Worm (Caenorhabditis elegans) whole organism, young adult: ENCODE measurements around the gene T21C9.11.

ENCODE experiments used
- B0261.1 ChIP-seq: sonication (generic microtip); optimal IDR thresholded peaks from 2 replicates; lab custom pipeline; 2016; ENCODE audit warnings: mild to moderate bottlenecking, missing genetic modification characterization, moderate library complexity, missing compliant biosample characterization
- F22D6.2 ChIP-seq: sonication (generic microtip); optimal IDR thresholded peaks from 2 replicates; lab custom pipeline; 2016; ENCODE audit warnings: mild to moderate bottlenecking, missing genetic modification characterization, missing compliant biosample characterization
- F23B12.7 ChIP-seq: sonication (generic microtip); optimal IDR thresholded peaks from 2 replicates; lab custom pipeline; 2017; ENCODE audit warnings: missing genetic modification characterization, mild to moderate bottlenecking, missing compliant biosample characterization, antibody characterized with exemption, moderate library complexity; ENCODE audit not compliant: insufficient read depth
- F49E8.2 ChIP-seq: sonication (generic microtip); optimal IDR thresholded peaks from 3 replicates; lab custom pipeline; 2017; ENCODE audit warnings: missing genetic modification characterization, mild to moderate bottlenecking, missing compliant biosample characterization, antibody characterized with exemption, moderate library complexity; ENCODE audit not compliant: insufficient read depth
- F57C9.4 ChIP-seq: sonication (generic microtip); optimal IDR thresholded peaks from 2 replicates; lab custom pipeline; 2017; ENCODE audit warnings: mild to moderate bottlenecking, missing genetic modification characterization, missing compliant biosample characterization
- K12H6.12 ChIP-seq: fragments of 200-800 bp; sonication (Bioruptor generic); optimal IDR thresholded peaks from 2 replicates; lab custom pipeline; 2018; ENCODE audit warnings: mild to moderate bottlenecking, missing genetic modification characterization, missing compliant biosample characterization
- T07F8.4 ChIP-seq: sonication (generic microtip); optimal IDR thresholded peaks from 2 replicates; lab custom pipeline; 2016; ENCODE audit warnings: mild to moderate bottlenecking, missing genetic modification characterization, moderate library complexity, missing compliant biosample characterization
- Y79H2A.3 ChIP-seq: fragments of 200-800 bp; sonication (Bioruptor generic); conservative IDR thresholded peaks from 2 replicates; pipeline ENCODE4 v1.3.6; 2022; ENCODE audit warnings: missing genetic modification reagents, missing genetic modification characterization, missing compliant biosample characterization
- ZK185.1 ChIP-seq: sonication (generic microtip); optimal IDR thresholded peaks from 2 replicates; lab custom pipeline; 2016; ENCODE audit warnings: mild to moderate bottlenecking, missing genetic modification characterization, missing compliant biosample characterization; ENCODE audit not compliant: poor library complexity, severe bottlenecking
- atf-7 ChIP-seq: sonication (generic microtip); optimal IDR thresholded peaks from 2 replicates; lab custom pipeline; 2017; ENCODE audit warnings: mild to moderate bottlenecking, missing genetic modification characterization, missing compliant biosample characterization
- attf-5 ChIP-seq: fragments of 200-800 bp; sonication (Bioruptor generic); optimal IDR thresholded peaks from 2 replicates; lab custom pipeline; 2018; ENCODE audit warnings: mild to moderate bottlenecking, missing genetic modification characterization, missing compliant biosample characterization
- bed-1 ChIP-seq: fragments of 200-800 bp; sonication (Bioruptor generic); IDR thresholded peaks from 2 replicates; pipeline ENCODE4 v1.3.6; 2022; ENCODE audit warnings: missing genetic modification reagents, missing genetic modification characterization, missing compliant biosample characterization
- cebp-1 ChIP-seq, 2 experiments: fragments of 200-800 bp in 1 of 2; sonication (Bioruptor generic) in 1 of 2; sonication (generic microtip) in 1 of 2; IDR thresholded peaks in 1 of 2; optimal IDR thresholded peaks in 1 of 2; 2 replicates each; pipeline versions ENCODE4 v1.3.6 to Lab custom; 2017 to 2022; ENCODE audit warnings: missing compliant biosample characterization in 2 of 2, missing genetic modification characterization in 2 of 2, mild to moderate bottlenecking in 1 of 2, missing genetic modification reagents in 1 of 2, moderate library complexity in 1 of 2
- ceh-100 ChIP-seq: fragments of 200-800 bp; sonication (Bioruptor generic); IDR thresholded peaks from 2 replicates; pipeline ENCODE4 v1.3.6; 2022; ENCODE audit warnings: missing genetic modification reagents, missing genetic modification characterization, missing compliant biosample characterization
- dpff-1 ChIP-seq: sonication (generic microtip); optimal IDR thresholded peaks from 2 replicates; lab custom pipeline; 2017; ENCODE audit warnings: mild to moderate bottlenecking, missing genetic modification characterization, missing compliant biosample characterization
- ekl-4 ChIP-seq: fragments of 200-800 bp; sonication (Bioruptor generic); IDR thresholded peaks from 2 replicates; pipeline ENCODE4 v1.3.6; 2022; ENCODE audit warnings: missing genetic modification reagents, missing genetic modification characterization, missing compliant biosample characterization
- hlh-26 ChIP-seq: fragments of 200-800 bp; sonication (Bioruptor generic); conservative IDR thresholded peaks from 2 replicates; pipeline ENCODE4 v1.3.6; 2022; ENCODE audit warnings: missing genetic modification reagents, missing genetic modification characterization, missing compliant biosample characterization
- hmg-1.2 ChIP-seq: fragments of 200-800 bp; sonication (Bioruptor generic); IDR thresholded peaks from 2 replicates; pipeline ENCODE4 v1.3.6; 2022; ENCODE audit warnings: missing genetic modification reagents, missing genetic modification characterization, missing compliant biosample characterization
- let-607 ChIP-seq, 2 experiments: fragments of 200-800 bp in 1 of 2; sonication (Bioruptor generic) in 1 of 2; sonication (generic microtip) in 1 of 2; optimal IDR thresholded peaks; 2 replicates each; lab custom pipeline; 2016 to 2018; ENCODE audit warnings: mild to moderate bottlenecking in 2 of 2, missing compliant biosample characterization in 2 of 2, missing genetic modification characterization in 2 of 2, moderate library complexity in 2 of 2, missing genotype in 1 of 2
- lin-40 ChIP-seq: sonication (generic microtip); optimal IDR thresholded peaks from 2 replicates; lab custom pipeline; 2016; ENCODE audit warnings: missing genetic modification characterization, mild to moderate bottlenecking, missing compliant biosample characterization, missing genotype, missing genetic modification reagents
- lir-1 ChIP-seq: fragments of 200-800 bp; sonication (Bioruptor generic); conservative IDR thresholded peaks from 2 replicates; pipeline ENCODE4 v1.3.6; 2022; ENCODE audit warnings: missing genetic modification reagents, missing genetic modification characterization, missing compliant biosample characterization
- lsy-27 ChIP-seq: sonication (generic microtip); optimal IDR thresholded peaks from 2 replicates; lab custom pipeline; 2017; ENCODE audit warnings: missing genetic modification characterization, mild to moderate bottlenecking, missing compliant biosample characterization, antibody characterized with exemption, missing genotype, borderline replicate concordance; ENCODE audit not compliant: insufficient read depth
- madf-10 ChIP-seq: sonication (generic microtip); optimal IDR thresholded peaks from 2 replicates; lab custom pipeline; 2016; ENCODE audit warnings: mild to moderate bottlenecking, missing genetic modification characterization, missing compliant biosample characterization
- mcd-1 ChIP-seq: fragments of 200-800 bp; sonication (Bioruptor generic); IDR thresholded peaks from 2 replicates; pipeline ENCODE4 v1.3.6; 2022; ENCODE audit warnings: missing genetic modification reagents, missing genetic modification characterization, missing compliant biosample characterization
- mes-4 ChIP-seq: sonication (generic microtip); optimal IDR thresholded peaks from 2 replicates; lab custom pipeline; 2016; ENCODE audit warnings: missing genotype, missing genetic modification characterization, missing compliant biosample characterization
- nfya-1 ChIP-seq: sonication (generic microtip); optimal IDR thresholded peaks from 2 replicates; lab custom pipeline; 2017; ENCODE audit warnings: antibody characterized with exemption, missing compliant biosample characterization, missing genetic modification characterization, borderline replicate concordance; ENCODE audit not compliant: insufficient read depth
- nfya-2 ChIP-seq: fragments of 200-800 bp; sonication (Bioruptor generic); IDR thresholded peaks from 2 replicates; pipeline ENCODE4 v1.3.6; 2022; ENCODE audit warnings: missing genetic modification reagents, missing genetic modification characterization, missing compliant biosample characterization
- sdz-38 ChIP-seq: sonication (generic microtip); optimal IDR thresholded peaks from 2 replicates; lab custom pipeline; 2016; ENCODE audit warnings: missing genotype, missing genetic modification characterization, missing compliant biosample characterization
- snpc-1.3 ChIP-seq: sonication (generic microtip); optimal IDR thresholded peaks from 2 replicates; lab custom pipeline; 2017; ENCODE audit warnings: missing genetic modification characterization, mild to moderate bottlenecking, missing compliant biosample characterization, antibody characterized with exemption, moderate library complexity, missing genotype, missing genetic modification reagents; ENCODE audit not compliant: insufficient read depth
- snpc-3.4 ChIP-seq: sonication (generic microtip); optimal IDR thresholded peaks from 2 replicates; lab custom pipeline; 2017; ENCODE audit warnings: missing genetic modification characterization, mild to moderate bottlenecking, missing compliant biosample characterization, antibody characterized with exemption, moderate library complexity, missing genotype, missing genetic modification reagents
- tbp1 ChIP-seq: fragments of 200-800 bp; sonication (Bioruptor generic); optimal IDR thresholded peaks from 2 replicates; lab custom pipeline; 2018; ENCODE audit warnings: mild to moderate bottlenecking, missing genetic modification characterization, missing compliant biosample characterization
- tbx-9 ChIP-seq: sonication (generic microtip); optimal IDR thresholded peaks from 2 replicates; lab custom pipeline; 2016; ENCODE audit warnings: borderline replicate concordance, missing genetic modification characterization, inconsistent platforms, missing compliant biosample characterization
- tlf-1 ChIP-seq: fragments of 200-800 bp; sonication (Bioruptor generic); optimal IDR thresholded peaks from 2 replicates; lab custom pipeline; 2018; ENCODE audit warnings: mild to moderate bottlenecking, missing genetic modification characterization, missing compliant biosample characterization
- unc-62 ChIP-seq: fragments of 150-350 bp; optimal IDR thresholded peaks from 2 replicates; lab custom pipeline; 2014; ENCODE audit warnings: missing biosample characterization, missing genetic modification reagents, missing genetic modification characterization
- zfh-2 ChIP-seq: fragments of 200-800 bp; sonication (Bioruptor generic); conservative IDR thresholded peaks from 2 replicates; pipeline ENCODE4 v1.3.6; 2022; ENCODE audit warnings: missing genetic modification reagents, missing genetic modification characterization, missing compliant biosample characterization
- zim-3 ChIP-seq: sonication (generic microtip); optimal IDR thresholded peaks from 2 replicates; lab custom pipeline; 2017; ENCODE audit warnings: mild to moderate bottlenecking, missing genetic modification characterization, moderate library complexity, missing compliant biosample characterization
- ztf-28 ChIP-seq: fragments of 200-800 bp; sonication (Bioruptor generic); IDR thresholded peaks from 2 replicates; pipeline ENCODE4 v1.3.6; 2022; ENCODE audit warnings: missing genetic modification reagents, missing genetic modification characterization, missing compliant biosample characterization

The T21C9.11 gene

ce11 chrV:10557676-10558075, 37.0 kb downstream of the T21C9.11 start, which contains the start of gene best-14:
Gene best-14, plus strand, starts transcription at chrV:10557976.
- no peak for TF ChIP-seq lin-40 (tag; lab: Kevin White, UChicago)

- TF ChIP-seq lsy-27 (tag; lab: Kevin White, UChicago) (no peak), Y79H2A.3 (no peak), cebp-1 (GFP tag; IDR thresholded peaks at IDR 0.05; lab: Robert Waterston, UW) (no peak), cebp-1 (tag; optimal IDR thresholded peaks at IDR 0.05; lab: Kevin White, UChicago) (no peak), atf-7 (no peak), let-607 (tag; optimal IDR thresholded peaks at IDR 0.05; lab: Kevin White, UChicago) (no peak)
Measured at ce11 chrV:10557094-10557493, 37.6 kb downstream of the T21C9.11 start.

ce11 chrV:10556362-10556761, 38.3 kb downstream of the T21C9.11 start:
- TF ChIP-seq ztf-28 (GFP tag; lab: Robert Waterston, UW) (no peak), F23B12.7 (tag; lab: Kevin White, UChicago) (no peak), mes-4 (no peak), ceh-100 (GFP tag; lab: Robert Waterston, UW) (no peak), F22D6.2 (tag; lab: Kevin White, UChicago) (no peak), snpc-3.4 (tag; lab: Kevin White, UChicago) (no peak), F49E8.2 (tag; lab: Kevin White, UChicago) (no peak), lir-1 (GFP tag; lab: Robert Waterston, UW) (no peak), hmg-1.2 (GFP tag; lab: Robert Waterston, UW) (no peak)

- TF ChIP-seq B0261.1 (no peak), lin-40 (tag; lab: Kevin White, UChicago) (no peak), attf-5 (GFP tag; lab: Kevin White, UChicago) (no peak), zim-3 (no peak), hlh-26 (GFP tag; lab: Robert Waterston, UW) (no peak), K12H6.12 (tag; lab: Kevin White, UChicago) (no peak), tlf-1 (GFP tag; lab: Kevin White, UChicago) (no peak), nfya-2 (GFP tag; lab: Robert Waterston, UW) (no peak), dpff-1 (tag; lab: Kevin White, UChicago) (no peak), F57C9.4 (tag; lab: Kevin White, UChicago) (no peak), ekl-4 (GFP tag; lab: Robert Waterston, UW) (no peak), sdz-38 (tag; lab: Kevin White, UChicago) (no peak), F49E8.2 (tag; lab: Kevin White, UChicago) (no peak), ZK185.1 (tag; lab: Kevin White, UChicago) (no peak)
Measured at ce11 chrV:10555239-10555638, 39.5 kb downstream of the T21C9.11 start, which contains the start of gene F32G8.3. Gene F32G8.3, minus strand, starts transcription at chrV:10555339.

ce11 chrV:10549717-10550116, 45.0 kb downstream of the T21C9.11 start, which contains the start of gene F32G8.2:
Gene F32G8.2, plus strand, starts transcription at chrV:10550017.
- no peak for TF ChIP-seq tbx-9 (tag; lab: Kevin White, UChicago)
- TF ChIP-seq tbp1 (GFP tag; lab: Kevin White, UChicago): no peak
- no peak for TF ChIP-seq mcd-1
- TF ChIP-seq T07F8.4 (tag; lab: Kevin White, UChicago): no peak
- no peak for TF ChIP-seq zfh-2 (GFP tag; lab: Robert Waterston, UW)
- no peak for TF ChIP-seq bed-1 (GFP tag; lab: Robert Waterston, UW)
- no peak for TF ChIP-seq Y79H2A.3
- no peak for TF ChIP-seq madf-10
- no peak for TF ChIP-seq snpc-1.3
- TF ChIP-seq nfya-1: no peak
- TF ChIP-seq unc-62 (GFP tag; lab: Kevin White, UChicago): no peak
